Worm (Caenorhabditis elegans) whole organism, early embryonic: ENCODE measurements around the gene F12E12.2.

ENCODE experiments used
- B0310.2 ChIP-seq: sonication (generic microtip); optimal IDR thresholded peaks from 2 replicates; lab custom pipeline; 2016; ENCODE audit warnings: mild to moderate bottlenecking, missing genetic modification characterization, missing compliant biosample characterization
- F13C5.2 ChIP-seq: sonication (generic microtip); optimal IDR thresholded peaks from 2 replicates; lab custom pipeline; 2017; ENCODE audit warnings: mild to moderate bottlenecking, missing genetic modification characterization, inconsistent platforms, missing compliant biosample characterization
- aly-1 ChIP-seq: sonication (generic microtip); optimal IDR thresholded peaks from 2 replicates; lab custom pipeline; 2016; ENCODE audit warnings: missing genetic modification characterization, missing compliant biosample characterization
- ama-1 ChIP-seq: fragments of 150-350 bp; optimal IDR thresholded peaks from 2 replicates; lab custom pipeline; 2014
- ceh-13 ChIP-seq: fragments of 200-800 bp; sonication (Bioruptor generic); optimal IDR thresholded peaks from 2 replicates; lab custom pipeline; 2018; ENCODE audit warnings: mild to moderate bottlenecking, missing genetic modification characterization, missing compliant biosample characterization
- ceh-36 ChIP-seq: sonication (generic microtip); optimal IDR thresholded peaks from 2 replicates; lab custom pipeline; 2016; ENCODE audit warnings: missing genetic modification characterization, inconsistent platforms, missing compliant biosample characterization
- ets-7 ChIP-seq: sonication (generic microtip); optimal IDR thresholded peaks from 2 replicates; lab custom pipeline; 2016; ENCODE audit warnings: missing genotype, missing genetic modification characterization, missing compliant biosample characterization
- flt-1 ChIP-seq: fragments of 200-800 bp; sonication (Bioruptor generic); IDR thresholded peaks from 2 replicates; pipeline ENCODE4 v1.3.6; 2022; ENCODE audit warnings: missing genetic modification characterization, missing compliant biosample characterization
- hmbx-1 ChIP-seq: sonication (generic microtip); optimal IDR thresholded peaks from 2 replicates; lab custom pipeline; 2016; ENCODE audit warnings: mild to moderate bottlenecking, missing genetic modification characterization, missing compliant biosample characterization
- hmg-4 ChIP-seq: fragments of 200-800 bp; sonication (Bioruptor generic); optimal IDR thresholded peaks from 2 replicates; lab custom pipeline; 2018; ENCODE audit warnings: mild to moderate bottlenecking, missing genetic modification characterization, missing compliant biosample characterization
- hnd-1 ChIP-seq: sonication (generic microtip); optimal IDR thresholded peaks from 2 replicates; lab custom pipeline; 2016; ENCODE audit warnings: missing genetic modification characterization, missing compliant biosample characterization
- pes-1 ChIP-seq: fragments of 200-800 bp; sonication (Bioruptor generic); IDR thresholded peaks from 2 replicates; pipeline ENCODE4 v1.3.6; 2022; ENCODE audit warnings: missing genetic modification reagents, missing genetic modification characterization, missing compliant biosample characterization
- scrt-1 ChIP-seq: fragments of 200-800 bp; sonication (Bioruptor generic); IDR thresholded peaks from 2 replicates; pipeline ENCODE4 v1.3.6; 2022; ENCODE audit warnings: missing genetic modification characterization, missing compliant biosample characterization
- sea-1 ChIP-seq: fragments of 200-800 bp; sonication (Bioruptor generic); conservative IDR thresholded peaks from 2 replicates; pipeline ENCODE4 v1.3.6; 2022; ENCODE audit warnings: missing genetic modification characterization, missing compliant biosample characterization
- tbx-11 ChIP-seq: fragments of 200-800 bp; sonication (Bioruptor generic); IDR thresholded peaks from 2 replicates; pipeline ENCODE4 v1.3.6; 2022; ENCODE audit warnings: missing genetic modification characterization, missing compliant biosample characterization
- tbx-37 ChIP-seq: fragments of 200-800 bp; sonication (Bioruptor generic); conservative IDR thresholded peaks from 2 replicates; pipeline ENCODE4 v1.3.6; 2022; ENCODE audit warnings: missing genetic modification reagents, missing genetic modification characterization, missing compliant biosample characterization
- tra-4 ChIP-seq: sonication (generic microtip); optimal IDR thresholded peaks from 2 replicates; lab custom pipeline; 2017; ENCODE audit warnings: missing genetic modification characterization, missing compliant biosample characterization

F12E12.2 gene

ce11 chrII:3736893-3737375 is 2.8 kb upstream of the F12E12.2 start, which contains the start of gene F12E12.6:
Gene F12E12.6 (minus strand): TSS chrII:3736943.
- TF ChIP-seq ets-7 (tag; lab: Kevin White, UChicago) (no peak), aly-1 (tag; lab: Kevin White, UChicago) (no peak), pes-1 (no peak), scrt-1 (no peak), ceh-13 (GFP tag; lab: Kevin White, UChicago) (no peak), flt-1 (GFP tag; lab: Robert Waterston, UW) (no peak), hmbx-1 (tag; lab: Kevin White, UChicago) (no peak), ceh-36 (tag; lab: Kevin White, UChicago) (no peak), tbx-11 (GFP tag; lab: Robert Waterston, UW) (no peak), tra-4 (tag; lab: Kevin White, UChicago) (no peak), sea-1 (GFP tag; lab: Robert Waterston, UW) (no peak), hnd-1 (tag; lab: Kevin White, UChicago) (no peak), hmg-4 (no peak), tbx-37 (GFP tag; lab: Robert Waterston, UW) (no peak), ama-1 (no peak), B0310.2 (tag; lab: Kevin White, UChicago) (no peak), F13C5.2 (tag; lab: Kevin White, UChicago) (no peak)

ce11 chrII:3741584-3741983 is 1.8 kb downstream of the F12E12.2 start, which contains the start of gene F12E12.1:
Gene F12E12.1 (plus strand): TSS chrII:3741884.
- no peak for TF ChIP-seq flt-1 (GFP tag; lab: Robert Waterston, UW)
- no peak for TF ChIP-seq pes-1
- TF ChIP-seq ets-7 (tag; lab: Kevin White, UChicago) = no peak
- TF ChIP-seq hnd-1 (tag; lab: Kevin White, UChicago) = no peak
- TF ChIP-seq B0310.2 (tag; lab: Kevin White, UChicago) = no peak
- no peak for TF ChIP-seq tbx-11 (GFP tag; lab: Robert Waterston, UW)
- no peak for TF ChIP-seq tra-4 (tag; lab: Kevin White, UChicago)
- no peak for TF ChIP-seq tbx-37 (GFP tag; lab: Robert Waterston, UW)
- TF ChIP-seq ama-1 = no peak

ce11 chrII:3743684-3744200 is 4.0 kb downstream of the F12E12.2 start, which contains the start of gene nta-1:
Gene nta-1 (minus strand): TSS chrII:3743814.
- no peak for TF ChIP-seq tra-4 (tag; lab: Kevin White, UChicago)
- no peak for TF ChIP-seq F13C5.2 (tag; lab: Kevin White, UChicago)
- no peak for TF ChIP-seq pes-1
- TF ChIP-seq sea-1 (GFP tag; lab: Robert Waterston, UW) = no peak
- TF ChIP-seq scrt-1 = no peak
- TF ChIP-seq ama-1 = no peak
- no peak for TF ChIP-seq aly-1 (tag; lab: Kevin White, UChicago)
- TF ChIP-seq flt-1 (GFP tag; lab: Robert Waterston, UW) = no peak
- TF ChIP-seq B0310.2 (tag; lab: Kevin White, UChicago) = no peak
- no peak for TF ChIP-seq ceh-13 (GFP tag; lab: Kevin White, UChicago)
- TF ChIP-seq tbx-11 (GFP tag; lab: Robert Waterston, UW) = no peak
- TF ChIP-seq ets-7 (tag; lab: Kevin White, UChicago) = no peak
- no peak for TF ChIP-seq ceh-36 (tag; lab: Kevin White, UChicago)
- TF ChIP-seq tbx-37 (GFP tag; lab: Robert Waterston, UW) = no peak

ce11 chrII:3747405-3747804 is 7.7 kb downstream of the F12E12.2 start, which contains the start of gene fbxb-92:
Gene fbxb-92 (minus strand): TSS chrII:3747505.
- TF ChIP-seq scrt-1 = no peak
- TF ChIP-seq tra-4 (tag; lab: Kevin White, UChicago) = no peak
- no peak for TF ChIP-seq tbx-37 (GFP tag; lab: Robert Waterston, UW)
- TF ChIP-seq ceh-13 (GFP tag; lab: Kevin White, UChicago) = no peak
- TF ChIP-seq ets-7 (tag; lab: Kevin White, UChicago) = no peak
- TF ChIP-seq ama-1 = no peak
- TF ChIP-seq B0310.2 (tag; lab: Kevin White, UChicago) = no peak
- TF ChIP-seq tbx-11 (GFP tag; lab: Robert Waterston, UW) = no peak
- TF ChIP-seq pes-1 = no peak

- TF ChIP-seq hmg-4 = no peak
- no peak for TF ChIP-seq F13C5.2 (tag; lab: Kevin White, UChicago)
Measured at ce11 chrII:3748719-3749118, 9.0 kb downstream of the F12E12.2 start, which contains the start of gene fbxb-90. Gene fbxb-90 (minus strand): TSS chrII:3748819.

- TF ChIP-seq hmbx-1 (tag; lab: Kevin White, UChicago) = no peak
- no peak for TF ChIP-seq ama-1
- TF ChIP-seq F13C5.2 (tag; lab: Kevin White, UChicago) = no peak
Measured at ce11 chrII:3750685-3751084, 10.9 kb downstream of the F12E12.2 start, which contains the start of gene fbxb-91. Gene fbxb-91 (minus strand): TSS chrII:3750785.

- TF ChIP-seq hmbx-1 (tag; lab: Kevin White, UChicago) = no peak
- no peak for TF ChIP-seq tbx-11 (GFP tag; lab: Robert Waterston, UW)
- TF ChIP-seq flt-1 (GFP tag; lab: Robert Waterston, UW) = no peak
- no peak for TF ChIP-seq tbx-37 (GFP tag; lab: Robert Waterston, UW)
- TF ChIP-seq ceh-13 (GFP tag; lab: Kevin White, UChicago) = no peak
- no peak for TF ChIP-seq ceh-36 (tag; lab: Kevin White, UChicago)
Measured at ce11 chrII:3752184-3752583, 12.4 kb downstream of the F12E12.2 start, which contains the start of gene sdz-11. Gene sdz-11 (minus strand): TSS chrII:3752284.

- TF ChIP-seq B0310.2 (tag; lab: Kevin White, UChicago) = no peak
- TF ChIP-seq pes-1 = no peak
Measured at ce11 chrII:3753598-3753997, 13.9 kb downstream of the F12E12.2 start, which contains the start of gene rcd-1. Gene rcd-1 (plus strand): TSS chrII:3753898.
